Worm (Caenorhabditis elegans) whole organism, mixed stage, embryonic: ENCODE measurements around the gene Y71H2AM.3.

Experiments used
- blmp-1 ChIP-seq: fragments of 150-350 bp; optimal IDR thresholded peaks from 2 replicates; lab custom pipeline; 2014; ENCODE audit warnings: missing biosample characterization, missing genetic modification characterization
- ceh-83 ChIP-seq: fragments of 200-800 bp; sonication (Bioruptor generic); optimal IDR thresholded peaks from 2 replicates; lab custom pipeline; 2018; ENCODE audit warnings: mild to moderate bottlenecking, missing genetic modification characterization, missing compliant biosample characterization
- ces-1 ChIP-seq: fragments of 150-350 bp; optimal IDR thresholded peaks from 2 replicates; lab custom pipeline; 2014; ENCODE audit warnings: missing biosample characterization, missing genetic modification reagents, missing genetic modification characterization
- elt-3 ChIP-seq: fragments of 150-350 bp; optimal IDR thresholded peaks from 2 replicates; lab custom pipeline; 2014; ENCODE audit warnings: missing biosample characterization, missing genetic modification characterization
- hlh-1 ChIP-seq: fragments of 150-350 bp; optimal IDR thresholded peaks from 2 replicates; lab custom pipeline; 2014; ENCODE audit warnings: missing biosample characterization, missing genetic modification reagents, missing genetic modification characterization
- lsy-2 ChIP-seq: fragments of 150-350 bp; optimal IDR thresholded peaks from 2 replicates; lab custom pipeline; 2014; ENCODE audit warnings: missing biosample characterization, missing genetic modification characterization
- nhr-2 ChIP-seq: fragments of 150-350 bp; optimal IDR thresholded peaks from 2 replicates; lab custom pipeline; 2014; ENCODE audit warnings: missing biosample characterization, missing genetic modification characterization
- nhr-237 ChIP-seq: fragments of 150-350 bp; optimal IDR thresholded peaks from 2 replicates; lab custom pipeline; 2014; ENCODE audit warnings: missing biosample characterization, missing genetic modification characterization
- nhr-28 ChIP-seq: fragments of 150-350 bp; optimal IDR thresholded peaks from 2 replicates; lab custom pipeline; 2014; ENCODE audit warnings: missing biosample characterization, missing genetic modification characterization
- nhr-76 ChIP-seq: sonication (generic microtip); optimal IDR thresholded peaks from 2 replicates; lab custom pipeline; 2017; ENCODE audit warnings: missing biosample characterization, missing genetic modification characterization
- pha-4 ChIP-seq: fragments of 150-350 bp; optimal IDR thresholded peaks from 2 replicates; lab custom pipeline; 2018; ENCODE audit warnings: missing biosample characterization, missing genetic modification reagents, missing genetic modification characterization
- sem-2 ChIP-seq: fragments of 200-800 bp; sonication (Bioruptor generic); optimal IDR thresholded peaks from 2 replicates; lab custom pipeline; 2018; ENCODE audit warnings: mild to moderate bottlenecking, missing genetic modification characterization, missing compliant biosample characterization
- snpc-4 ChIP-seq: fragments of 150-350 bp; optimal IDR thresholded peaks from 2 replicates; lab custom pipeline; 2014; ENCODE audit warnings: missing biosample characterization, missing genetic modification characterization
- unc-39 ChIP-seq: fragments of 150-350 bp; optimal IDR thresholded peaks from 2 replicates; lab custom pipeline; 2014; ENCODE audit warnings: missing biosample characterization, missing genetic modification characterization

DNA sequence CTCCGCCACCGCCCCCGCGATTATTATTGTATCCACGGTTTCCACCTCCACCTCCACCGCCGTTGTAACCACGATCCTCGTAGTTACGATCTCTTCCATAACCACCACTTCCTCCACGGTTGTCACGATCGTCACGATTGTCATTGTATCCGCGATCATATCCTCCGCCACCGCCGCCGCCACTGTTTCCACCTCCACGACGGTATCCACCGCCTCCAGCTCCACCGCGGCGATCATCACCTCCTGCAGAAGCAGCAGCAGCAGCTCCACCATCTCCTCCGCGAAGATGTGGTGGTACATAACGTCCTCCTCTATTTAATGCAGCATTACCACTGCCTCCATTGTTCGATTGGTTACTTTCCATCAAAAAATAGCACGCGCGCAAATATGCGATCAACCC, 26.6 kb upstream of the Y71H2AM.3 start, which contains the start of gene laf-1:
- TF ChIP-seq nhr-2 (tag; lab: Kevin White, UChicago): no peak
- no peak for TF ChIP-seq nhr-237 (tag; lab: Kevin White, UChicago)
- TF ChIP-seq snpc-4 (tag; lab: Kevin White, UChicago): no peak
- no peak for TF ChIP-seq sem-2 (GFP tag; lab: Kevin White, UChicago)
- no peak for TF ChIP-seq ces-1 (GFP tag; lab: Kevin White, UChicago)
- TF ChIP-seq unc-39 (tag; lab: Kevin White, UChicago): no peak
- no peak for TF ChIP-seq lsy-2 (tag; lab: Kevin White, UChicago)
- no peak for TF ChIP-seq pha-4
- TF ChIP-seq ceh-83: no peak
- no peak for TF ChIP-seq hlh-1 (tag; lab: Kevin White, UChicago)
- TF ChIP-seq nhr-76 (tag; lab: Kevin White, UChicago): no peak
- TF ChIP-seq blmp-1 (tag; lab: Kevin White, UChicago): no peak
- no peak for TF ChIP-seq nhr-28 (tag; lab: Kevin White, UChicago)
- no peak for TF ChIP-seq elt-3
